Fruit fly (Drosophila melanogaster) whole organism, adult: ENCODE data around the gene CG32069.

Experiments used
- Clk ChIP-seq: fragments of 200-800 bp; sonication (Bioruptor generic); optimal IDR thresholded peaks from 2 replicates; lab custom pipeline; 2017; ENCODE audit warnings: missing biosample characterization, missing genetic modification characterization
- Crg-1 ChIP-seq: fragments of 200-800 bp; sonication (Bioruptor generic); optimal IDR thresholded peaks from 2 replicates; lab custom pipeline; 2016; ENCODE audit warnings: missing biosample characterization, missing genetic modification characterization
- cnc ChIP-seq, 2 experiments: fragments of >200 bp; optimal IDR thresholded peaks; 2 replicates each; lab custom pipeline; 2017
- kay ChIP-seq: fragments of 200-800 bp; sonication (Bioruptor generic); peaks from one replicate; lab custom pipeline; 2016; ENCODE audit warnings: missing biosample characterization, missing genetic modification characterization, borderline replicate concordance
- toe ChIP-seq: fragments of 200-800 bp; sonication (Bioruptor generic); optimal IDR thresholded peaks from 2 replicates; lab custom pipeline; 2016; ENCODE audit warnings: missing biosample characterization, missing genetic modification characterization

- TF ChIP-seq cnc (optimal IDR thresholded peaks at IDR 0.05; lab: Kevin White, UChicago) (no peak), kay (GFP tag; lab: Kevin White, UChicago) (no peak), toe (no peak), Clk (GFP tag; lab: Kevin White, UChicago) (no peak), Crg-1 (GFP tag; lab: Kevin White, UChicago) (no peak)
These were observed 8.6 kb downstream of the CG32069 start, which contains the start of gene CG7888 for dm6 chr3L:11053843-11054242.
